Fruit fly (Drosophila melanogaster) whole organism, pupa: Measurements from ENCODE around the gene Cdc23.
A peak's percentile ranks its signal among the peaks of the same experiment; 100 is the strongest.

ENCODE experiments used
- CG10348 ChIP-seq: fragments of 200-800 bp; sonication (Bioruptor generic); IDR thresholded peaks from 2 replicates; pipeline ENCODE4 v1.3.6; 2022; ENCODE audit warnings: missing biosample characterization, missing genetic modification characterization
- CG12605 ChIP-seq: fragments of 200-800 bp; sonication (Bioruptor generic); IDR thresholded peaks from 2 replicates; pipeline ENCODE4 v1.3.6; 2022; ENCODE audit warnings: missing biosample characterization, missing genetic modification characterization
- CG13204 ChIP-seq: fragments of 200-800 bp; sonication (Bioruptor generic); optimal IDR thresholded peaks from 2 replicates; lab custom pipeline; 2018; ENCODE audit warnings: missing biosample characterization, mild to moderate bottlenecking, missing genetic modification characterization, moderate library complexity
- CG14655 ChIP-seq: fragments of 200-800 bp; sonication (Bioruptor generic); optimal IDR thresholded peaks from 3 replicates; lab custom pipeline; 2017; ENCODE audit warnings: mild to moderate bottlenecking, missing biosample characterization, missing genetic modification reagents, missing genetic modification characterization
- CG15710 ChIP-seq: fragments of 200-800 bp; sonication (Bioruptor generic); optimal IDR thresholded peaks from 2 replicates; lab custom pipeline; 2018; ENCODE audit warnings: missing biosample characterization, mild to moderate bottlenecking, missing genetic modification characterization, moderate library complexity
- CG17806 ChIP-seq: fragments of 200-800 bp; sonication (Bioruptor generic); optimal IDR thresholded peaks from 2 replicates; lab custom pipeline; 2018; ENCODE audit warnings: missing biosample characterization, mild to moderate bottlenecking, missing genetic modification characterization, moderate library complexity
- CG32121 ChIP-seq: fragments of 200-800 bp; sonication (Bioruptor generic); IDR thresholded peaks from 2 replicates; pipeline ENCODE4 v1.3.6; 2022; ENCODE audit warnings: missing biosample characterization, missing genetic modification characterization
- CG34367 ChIP-seq: fragments of 200-800 bp; sonication (Bioruptor generic); optimal IDR thresholded peaks from 2 replicates; lab custom pipeline; 2018; ENCODE audit warnings: missing biosample characterization, mild to moderate bottlenecking, missing genetic modification characterization
- CG4496 ChIP-seq: fragments of 200-800 bp; sonication (Bioruptor generic); IDR thresholded peaks from 3 replicates; pipeline ENCODE4 v1.3.6; 2022; ENCODE audit warnings: missing biosample characterization, missing genetic modification characterization
- CG8159 ChIP-seq: fragments of 200-800 bp; sonication (Bioruptor generic); optimal IDR thresholded peaks from 3 replicates; lab custom pipeline; 2018; ENCODE audit warnings: missing biosample characterization, mild to moderate bottlenecking, missing genetic modification characterization, moderate library complexity
- CG8301 ChIP-seq: fragments of 200-800 bp; sonication (Bioruptor generic); optimal IDR thresholded peaks from 2 replicates; lab custom pipeline; 2018; ENCODE audit warnings: missing biosample characterization, mild to moderate bottlenecking, missing genetic modification characterization
- CG9948 ChIP-seq: fragments of 200-800 bp; sonication (Bioruptor generic); optimal IDR thresholded peaks from 2 replicates; lab custom pipeline; 2018; ENCODE audit warnings: missing biosample characterization, mild to moderate bottlenecking, missing genetic modification characterization, moderate library complexity
- D1 ChIP-seq: fragments of 200-800 bp; sonication (Bioruptor generic); optimal IDR thresholded peaks from 2 replicates; lab custom pipeline; 2018; ENCODE audit warnings: missing biosample characterization, mild to moderate bottlenecking, missing genetic modification characterization, moderate library complexity
- EcR ChIP-seq: fragments of 200-800 bp; sonication (Bioruptor generic); optimal IDR thresholded peaks from 3 replicates; lab custom pipeline; 2019; ENCODE audit warnings: missing biosample characterization, missing genetic modification characterization, mild to moderate bottlenecking, moderate library complexity, missing genetic modification reagents
- Ets98B ChIP-seq: fragments of 200-800 bp; sonication (Bioruptor generic); IDR thresholded peaks from 2 replicates; pipeline ENCODE4 v1.3.6; 2022; ENCODE audit warnings: missing biosample characterization, missing genetic modification characterization
- Pif1A ChIP-seq: fragments of 200-800 bp; sonication (Bioruptor generic); optimal IDR thresholded peaks from 3 replicates; lab custom pipeline; 2016; ENCODE audit warnings: missing biosample characterization, missing genetic modification characterization
- Pif1B ChIP-seq: fragments of 200-800 bp; sonication (Bioruptor generic); optimal IDR thresholded peaks from 3 replicates; lab custom pipeline; 2016; ENCODE audit warnings: missing biosample characterization, missing genetic modification characterization
- Snoo ChIP-seq: fragments of 200-800 bp; sonication (Bioruptor generic); optimal IDR thresholded peaks from 3 replicates; lab custom pipeline; 2017; ENCODE audit warnings: missing biosample characterization, mild to moderate bottlenecking, missing genetic modification characterization, inconsistent platforms
- fd96Ca ChIP-seq: fragments of 200-800 bp; sonication (Bioruptor generic); IDR thresholded peaks from 3 replicates; pipeline ENCODE4 v1.3.6; 2022; ENCODE audit warnings: missing biosample characterization, missing genetic modification characterization
- gl ChIP-seq: fragments of 200-800 bp; sonication (Bioruptor generic); optimal IDR thresholded peaks from 2 replicates; lab custom pipeline; 2018; ENCODE audit warnings: missing biosample characterization, mild to moderate bottlenecking, missing genetic modification characterization
- rn ChIP-seq: fragments of 200-800 bp; sonication (Bioruptor generic); IDR thresholded peaks from 2 replicates; pipeline ENCODE4 v1.3.6; 2022; ENCODE audit warnings: missing biosample characterization, missing genetic modification characterization

Cdc23 gene

dm6 chr2L:20420035-20420434 is 39.1 kb upstream of the Cdc23 start:
- TF ChIP-seq gl (no peak), CG12605 (no peak), CG17806 (tag; lab: Kevin White, UChicago) (no peak), CG8301 (tag; lab: Kevin White, UChicago) (no peak), Pif1A (GFP tag; lab: Kevin White, UChicago) (no peak), fd96Ca (GFP tag; lab: Robert Waterston, UW) (no peak), CG14655 (GFP tag; lab: Kevin White, UChicago) (no peak), Pif1B (no peak), CG13204 (GFP tag; lab: Kevin White, UChicago) (no peak), CG15710 (no peak), EcR (GFP tag; lab: Kevin White, UChicago) (no peak), CG9948 (tag; lab: Kevin White, UChicago) (no peak), CG4496 (GFP tag; lab: Robert Waterston, UW) (no peak), CG10348 (GFP tag; lab: Robert Waterston, UW) (no peak), CG8159 (tag; lab: Kevin White, UChicago) (no peak), rn (GFP tag; lab: Robert Waterston, UW) (no peak), Ets98B (GFP tag; lab: Robert Waterston, UW) (no peak), Snoo (tag; lab: Kevin White, UChicago) (no peak), CG34367 (no peak), D1 (tag; lab: Kevin White, UChicago) (no peak)

dm6 chr2L:20424560-20424959 is 34.6 kb upstream of the Cdc23 start, which contains the start of gene CG15130:
Gene CG15130 (minus strand): TSS chr2L:20424660.
- TF ChIP-seq Ets98B (GFP tag; lab: Robert Waterston, UW), result no peak
- no peak for TF ChIP-seq CG10348 (GFP tag; lab: Robert Waterston, UW)
- no peak for TF ChIP-seq Snoo (tag; lab: Kevin White, UChicago)
- TF ChIP-seq CG4496 (GFP tag; lab: Robert Waterston, UW), result no peak
- no peak for TF ChIP-seq rn (GFP tag; lab: Robert Waterston, UW)
- no peak for TF ChIP-seq CG13204 (GFP tag; lab: Kevin White, UChicago)
- no peak for TF ChIP-seq CG8301 (tag; lab: Kevin White, UChicago)
- no peak for TF ChIP-seq CG34367
- TF ChIP-seq CG17806 (tag; lab: Kevin White, UChicago), result no peak
- TF ChIP-seq CG12605, result no peak
- no peak for TF ChIP-seq EcR (GFP tag; lab: Kevin White, UChicago)
- TF ChIP-seq CG32121, result no peak
- no peak for TF ChIP-seq gl

- TF ChIP-seq CG9948 (tag; lab: Kevin White, UChicago) (no peak), CG10348 (GFP tag; lab: Robert Waterston, UW) (no peak), Snoo (tag; lab: Kevin White, UChicago) (no peak), rn (GFP tag; lab: Robert Waterston, UW) (no peak), CG13204 (GFP tag; lab: Kevin White, UChicago) (no peak), CG14655 (GFP tag; lab: Kevin White, UChicago) (no peak), CG12605 (no peak), CG32121 (no peak), EcR (GFP tag; lab: Kevin White, UChicago) (no peak), CG15710 (no peak), CG8301 (tag; lab: Kevin White, UChicago) (no peak), CG17806 (tag; lab: Kevin White, UChicago) (no peak), gl (no peak), CG34367 (no peak), fd96Ca (GFP tag; lab: Robert Waterston, UW) (no peak), CG4496 (GFP tag; lab: Robert Waterston, UW) (no peak), Pif1A (GFP tag; lab: Kevin White, UChicago) (no peak)
Measured at dm6 chr2L:20425854-20426396, 33.2 kb upstream of the Cdc23 start, which contains the start of gene CG31688. Gene CG31688 (plus strand): TSS chr2L:20426199.

- TF ChIP-seq Snoo (tag; lab: Kevin White, UChicago) (no peak), CG8159 (tag; lab: Kevin White, UChicago) (no peak), CG4496 (GFP tag; lab: Robert Waterston, UW) (no peak), D1 (tag; lab: Kevin White, UChicago) (peak; percentile 7), CG34367 (no peak), CG10348 (GFP tag; lab: Robert Waterston, UW) (no peak), CG15710 (no peak), fd96Ca (GFP tag; lab: Robert Waterston, UW) (no peak)
Measured at dm6 chr2L:20427401-20427800, 31.7 kb upstream of the Cdc23 start.

- TF ChIP-seq CG12605, result no peak
- no peak for TF ChIP-seq rn (GFP tag; lab: Robert Waterston, UW)
- no peak for TF ChIP-seq EcR (GFP tag; lab: Kevin White, UChicago)
- no peak for TF ChIP-seq CG17806 (tag; lab: Kevin White, UChicago)
- TF ChIP-seq Ets98B (GFP tag; lab: Robert Waterston, UW), result no peak
- TF ChIP-seq CG14655 (GFP tag; lab: Kevin White, UChicago), result no peak
- TF ChIP-seq CG15710, result no peak
- no peak for TF ChIP-seq D1 (tag; lab: Kevin White, UChicago)
- no peak for TF ChIP-seq gl
- TF ChIP-seq CG34367, result no peak
- no peak for TF ChIP-seq fd96Ca (GFP tag; lab: Robert Waterston, UW)
- no peak for TF ChIP-seq Pif1B
- TF ChIP-seq Snoo (tag; lab: Kevin White, UChicago), result no peak
- TF ChIP-seq CG4496 (GFP tag; lab: Robert Waterston, UW), result no peak
- TF ChIP-seq CG8159 (tag; lab: Kevin White, UChicago), result no peak
Measured at dm6 chr2L:20428382-20428755, 30.8 kb upstream of the Cdc23 start.
